Worm (Caenorhabditis elegans): ENCODE data around the gene ldb-1.

DNA sequence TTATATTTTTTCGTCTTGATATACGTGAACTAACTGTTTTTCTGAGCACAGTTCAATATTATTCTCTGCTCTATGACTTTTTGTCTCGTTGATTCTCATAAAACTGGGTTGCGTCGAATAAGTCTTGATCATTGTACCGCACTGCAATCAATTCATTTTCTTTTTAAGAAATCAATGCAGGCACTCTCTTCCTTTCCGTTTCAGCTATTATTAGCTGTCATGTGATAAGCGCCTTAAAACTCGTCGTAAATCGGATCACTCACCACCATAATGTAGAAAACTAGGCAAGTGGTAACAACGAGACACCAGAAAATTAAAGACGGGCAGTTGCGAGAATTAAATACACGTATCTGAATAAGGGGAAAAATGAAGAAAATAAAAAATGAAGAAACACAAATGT, 21.3 kb upstream of the ldb-1 start:
- TF ChIP-seq mdl-1 (tag; optimal IDR thresholded peaks at IDR 0.05) (no peak), fkh-10 (GFP tag; optimal IDR thresholded peaks at IDR 0.05) (no peak), unc-62 (GFP tag; optimal IDR thresholded peaks at IDR 0.05) (no peak), nhr-237 (tag; optimal IDR thresholded peaks at IDR 0.05) (no peak), aly-2 (tag; optimal IDR thresholded peaks at IDR 0.05) (no peak), elt-1 (tag; optimal IDR thresholded peaks at IDR 0.05) (no peak), jun-1 (tag; optimal IDR thresholded peaks at IDR 0.05) (no peak), skn-1 (tag; optimal IDR thresholded peaks at IDR 0.05) (no peak)
